Worm (Caenorhabditis elegans) whole organism, mixed stage, embryonic: Measurements from ENCODE around the gene pqn-2.
"Not testable (repeated sequence)": the region's sequence is repeated elsewhere in the genome, so short reads cannot be mapped to it uniquely, and the experiment has no call there.

Experiments used
- ces-1 ChIP-seq: fragments of 150-350 bp; optimal IDR thresholded peaks from 2 replicates; lab custom pipeline; 2014; ENCODE audit warnings: missing biosample characterization, missing genetic modification reagents, missing genetic modification characterization
- flh-1 ChIP-seq: fragments of 200-800 bp; sonication (Bioruptor generic); optimal IDR thresholded peaks from 2 replicates; lab custom pipeline; 2018; ENCODE audit warnings: mild to moderate bottlenecking, missing genetic modification characterization, moderate library complexity, missing compliant biosample characterization
- nhr-28 ChIP-seq: fragments of 150-350 bp; optimal IDR thresholded peaks from 2 replicates; lab custom pipeline; 2014; ENCODE audit warnings: missing biosample characterization, missing genetic modification characterization
- pha-4 ChIP-seq: fragments of 150-350 bp; optimal IDR thresholded peaks from 2 replicates; lab custom pipeline; 2018; ENCODE audit warnings: missing biosample characterization, missing genetic modification reagents, missing genetic modification characterization
- snpc-4 ChIP-seq: fragments of 150-350 bp; optimal IDR thresholded peaks from 2 replicates; lab custom pipeline; 2014; ENCODE audit warnings: missing biosample characterization, missing genetic modification characterization

- TF ChIP-seq ces-1; flh-1 (GFP tag; lab: Kevin White, UChicago); pha-4 (tag; lab: Kevin White, UChicago); nhr-28 (tag; lab: Kevin White, UChicago); snpc-4 (tag; lab: Kevin White, UChicago): not testable (repeated sequence)
Measured at ce11 chrV:10341905-10342328, 40.3 kb upstream of the pqn-2 start, which contains the start of gene K07C5.13.
